Worm (Caenorhabditis elegans) whole organism, late embryonic: ENCODE results near the gene nhr-232.

Experiments used
- C08G9.2 ChIP-seq: sonication (generic microtip); optimal IDR thresholded peaks from 2 replicates; lab custom pipeline; 2016; ENCODE audit warnings: mild to moderate bottlenecking, missing genetic modification characterization, moderate library complexity, missing compliant biosample characterization
- F13H6.1 ChIP-seq: sonication (generic microtip); optimal IDR thresholded peaks from 2 replicates; lab custom pipeline; 2016; ENCODE audit warnings: missing genetic modification characterization, missing compliant biosample characterization
- ahr-1 ChIP-seq: sonication (generic microtip); optimal IDR thresholded peaks from 2 replicates; lab custom pipeline; 2016; ENCODE audit warnings: missing genetic modification characterization, missing compliant biosample characterization
- ama-1 ChIP-seq: fragments of 150-350 bp; optimal IDR thresholded peaks from 2 replicates; lab custom pipeline; 2014
- ceh-14 ChIP-seq: sonication (generic microtip); optimal IDR thresholded peaks from 2 replicates; lab custom pipeline; 2016; ENCODE audit warnings: missing genotype, missing genetic modification characterization, missing compliant biosample characterization
- ceh-18 ChIP-seq: sonication (generic microtip); optimal IDR thresholded peaks from 2 replicates; lab custom pipeline; 2016; ENCODE audit warnings: missing genetic modification characterization, missing compliant biosample characterization
- ceh-2 ChIP-seq: sonication (generic microtip); optimal IDR thresholded peaks from 2 replicates; lab custom pipeline; 2016; ENCODE audit warnings: missing genotype, missing genetic modification characterization, missing compliant biosample characterization
- ceh-24 ChIP-seq: sonication (generic microtip); optimal IDR thresholded peaks from 2 replicates; lab custom pipeline; 2016; ENCODE audit warnings: mild to moderate bottlenecking, missing genetic modification characterization, missing compliant biosample characterization
- ceh-34 ChIP-seq: sonication (generic microtip); optimal IDR thresholded peaks from 2 replicates; lab custom pipeline; 2016; ENCODE audit warnings: mild to moderate bottlenecking, missing genetic modification characterization, missing compliant biosample characterization
- ceh-45 ChIP-seq: fragments of 200-800 bp; sonication (Bioruptor generic); IDR thresholded peaks from 2 replicates; pipeline ENCODE4 v1.3.6; 2022; ENCODE audit warnings: missing genetic modification reagents, missing genetic modification characterization, missing compliant biosample characterization
- ceh-48 ChIP-seq: sonication (generic microtip); optimal IDR thresholded peaks from 2 replicates; lab custom pipeline; 2016; ENCODE audit warnings: missing genetic modification characterization, inconsistent platforms, missing compliant biosample characterization
- ceh-6 ChIP-seq: fragments of 200-800 bp; sonication (Bioruptor generic); optimal IDR thresholded peaks from 2 replicates; lab custom pipeline; 2018; ENCODE audit warnings: mild to moderate bottlenecking, missing genetic modification characterization, missing compliant biosample characterization
- ceh-9 ChIP-seq: sonication (generic microtip); optimal IDR thresholded peaks from 2 replicates; lab custom pipeline; 2016; ENCODE audit warnings: mild to moderate bottlenecking, missing genetic modification characterization, inconsistent platforms, missing compliant biosample characterization
- dmd-4 ChIP-seq: sonication (generic microtip); optimal IDR thresholded peaks from 2 replicates; lab custom pipeline; 2016; ENCODE audit warnings: borderline replicate concordance, missing genetic modification characterization, missing compliant biosample characterization
- dve-1 ChIP-seq: sonication (generic microtip); optimal IDR thresholded peaks from 2 replicates; lab custom pipeline; 2017; ENCODE audit warnings: antibody characterized with exemption, mild to moderate bottlenecking, missing genetic modification characterization, missing compliant biosample characterization
- elt-2 ChIP-seq: sonication (generic microtip); optimal IDR thresholded peaks from 2 replicates; lab custom pipeline; 2016; ENCODE audit warnings: missing genetic modification reagents, missing genetic modification characterization, missing compliant biosample characterization
- eyg-1 ChIP-seq: sonication (generic microtip); optimal IDR thresholded peaks from 2 replicates; lab custom pipeline; 2016; ENCODE audit warnings: missing genotype, missing genetic modification characterization, missing compliant biosample characterization
- hlh-30 ChIP-seq: sonication (generic microtip); optimal IDR thresholded peaks from 2 replicates; lab custom pipeline; 2017; ENCODE audit warnings: antibody characterized with exemption, missing genetic modification characterization, missing compliant biosample characterization; ENCODE audit not compliant: insufficient read depth
- hlh-6 ChIP-seq: sonication (generic microtip); optimal IDR thresholded peaks from 2 replicates; lab custom pipeline; 2016; ENCODE audit warnings: missing genotype, missing genetic modification characterization, missing compliant biosample characterization
- hlh-8 ChIP-seq: sonication (generic microtip); optimal IDR thresholded peaks from 2 replicates; lab custom pipeline; 2016; ENCODE audit warnings: missing genotype, missing genetic modification characterization, missing compliant biosample characterization
- madf-2 ChIP-seq: sonication (generic microtip); optimal IDR thresholded peaks from 2 replicates; lab custom pipeline; 2017; ENCODE audit warnings: missing genetic modification characterization, missing compliant biosample characterization
- nhr-232 ChIP-seq: sonication (generic microtip); optimal IDR thresholded peaks from 2 replicates; lab custom pipeline; 2016; ENCODE audit warnings: missing genetic modification characterization, missing compliant biosample characterization
- npax-4 ChIP-seq: sonication (generic microtip); optimal IDR thresholded peaks from 2 replicates; lab custom pipeline; 2016; ENCODE audit warnings: missing genetic modification characterization, missing compliant biosample characterization
- pag-3 ChIP-seq: sonication (generic microtip); optimal IDR thresholded peaks from 2 replicates; lab custom pipeline; 2016; ENCODE audit warnings: missing compliant biosample characterization, missing genetic modification characterization, borderline replicate concordance
- pha-4 ChIP-seq: fragments of 150-350 bp; optimal IDR thresholded peaks from 2 replicates; lab custom pipeline; 2018; ENCODE audit warnings: missing biosample characterization, missing genetic modification reagents, missing genetic modification characterization
- rnt-1 ChIP-seq: sonication (generic microtip); optimal IDR thresholded peaks from 2 replicates; lab custom pipeline; 2016; ENCODE audit warnings: missing genetic modification characterization, missing compliant biosample characterization
- ttx-3 ChIP-seq: sonication (generic microtip); optimal IDR thresholded peaks from 2 replicates; lab custom pipeline; 2016; ENCODE audit warnings: missing genetic modification reagents, missing genetic modification characterization, missing compliant biosample characterization
- unc-42 ChIP-seq: sonication (generic microtip); optimal IDR thresholded peaks from 2 replicates; lab custom pipeline; 2016; ENCODE audit warnings: missing genotype, missing genetic modification characterization, missing compliant biosample characterization
- unc-55 ChIP-seq: sonication (generic microtip); optimal IDR thresholded peaks from 2 replicates; lab custom pipeline; 2017; ENCODE audit warnings: missing biosample characterization, missing genetic modification reagents, missing genetic modification characterization
- zip-5 ChIP-seq: sonication (generic microtip); optimal IDR thresholded peaks from 2 replicates; lab custom pipeline; 2016; ENCODE audit warnings: missing genetic modification characterization, missing compliant biosample characterization
- ztf-16 ChIP-seq: sonication (generic microtip); optimal IDR thresholded peaks from 2 replicates; lab custom pipeline; 2017; ENCODE audit warnings: missing genetic modification characterization, missing compliant biosample characterization

nhr-232 gene

DNA sequence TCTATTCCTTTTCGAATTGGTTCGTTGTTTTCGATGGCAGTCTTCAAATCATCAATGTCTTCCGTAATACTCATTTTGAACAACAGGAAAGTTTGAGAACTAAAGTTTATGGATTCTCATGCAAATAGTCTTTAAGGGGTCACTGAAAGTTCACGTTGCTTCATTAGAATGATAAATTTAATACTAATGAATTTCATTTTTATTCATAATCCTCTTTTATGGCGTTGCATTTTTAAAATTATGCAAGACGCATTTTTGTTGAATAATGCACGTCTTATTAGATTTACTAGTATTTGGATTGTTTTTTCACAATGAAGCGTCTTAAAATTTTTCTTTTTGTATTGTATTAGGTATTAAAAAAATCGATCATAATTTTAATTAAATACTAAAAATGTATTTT lies 12.9 kb upstream of the nhr-232 start, which contains the start of gene C12D8.9:
C12D8.9 (minus strand) TSS at position 101 of the 400 bp plus-strand sequence.
- no peak for TF ChIP-seq ztf-16 (tag; lab: Kevin White, UChicago)
- TF ChIP-seq madf-2 (tag; lab: Kevin White, UChicago), result no peak
- no peak for TF ChIP-seq unc-55 (GFP tag; lab: Kevin White, UChicago)
- no peak for TF ChIP-seq ceh-14 (tag; lab: Kevin White, UChicago)

DNA sequence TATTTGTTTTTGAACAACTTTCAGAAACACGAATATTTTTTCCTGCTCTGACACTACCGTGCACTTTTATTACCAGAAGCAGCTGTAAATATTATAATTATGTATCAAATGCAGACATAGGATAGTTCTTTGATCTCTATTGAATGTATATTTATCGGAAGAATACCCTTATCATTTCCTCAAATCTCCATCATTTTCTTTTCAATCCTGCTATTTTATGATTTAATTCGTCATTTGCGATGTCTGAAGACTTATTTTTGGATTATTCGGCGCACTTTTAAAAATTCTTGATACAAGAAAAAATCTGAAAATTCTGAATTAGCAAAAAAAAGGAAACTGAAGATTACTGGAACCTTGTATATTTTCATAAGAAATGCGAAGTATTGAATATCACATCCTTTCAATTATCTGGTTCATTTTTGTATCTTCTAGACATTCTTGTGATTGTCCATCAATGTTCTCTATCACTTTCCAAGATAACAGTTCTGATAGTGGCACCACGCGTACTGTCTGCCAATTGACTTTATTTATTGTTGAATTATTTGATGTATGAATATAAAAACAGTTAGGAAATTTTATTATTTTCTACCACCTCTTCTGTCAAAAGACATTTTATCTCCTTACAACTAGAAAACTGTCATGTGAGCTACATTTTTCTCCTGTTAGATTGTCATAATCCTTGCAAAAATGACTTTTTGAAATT lies 11.8 kb upstream of the nhr-232 start:
- TF ChIP-seq elt-2 (tag; lab: Kevin White, UChicago) (peak; percentile 76), ceh-18 (tag; lab: Kevin White, UChicago) (no peak)

DNA sequence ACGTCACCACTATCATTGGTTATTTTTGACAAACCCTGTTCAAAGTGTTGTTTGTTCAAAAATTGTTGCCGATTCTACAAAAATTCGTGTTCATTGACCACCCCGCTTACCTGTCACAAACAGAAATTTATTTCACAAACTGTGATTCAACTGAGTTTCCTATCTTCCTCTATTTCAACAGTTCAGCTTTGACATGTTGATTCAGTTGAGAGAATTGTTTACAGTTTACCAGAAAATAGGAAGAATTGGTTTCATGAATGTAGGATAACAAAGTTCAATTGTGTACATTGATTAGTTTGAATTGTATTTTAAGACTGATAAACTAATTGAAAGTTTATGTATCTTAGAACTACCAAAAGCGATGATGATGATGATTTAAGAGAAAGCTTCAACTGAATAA lies 10.4 kb upstream of the nhr-232 start:
- TF ChIP-seq rnt-1 (tag; lab: Kevin White, UChicago), result no peak
- TF ChIP-seq ceh-34 (tag; lab: Kevin White, UChicago), result no peak
- TF ChIP-seq, all 69 proteins: peak for 0

DNA sequence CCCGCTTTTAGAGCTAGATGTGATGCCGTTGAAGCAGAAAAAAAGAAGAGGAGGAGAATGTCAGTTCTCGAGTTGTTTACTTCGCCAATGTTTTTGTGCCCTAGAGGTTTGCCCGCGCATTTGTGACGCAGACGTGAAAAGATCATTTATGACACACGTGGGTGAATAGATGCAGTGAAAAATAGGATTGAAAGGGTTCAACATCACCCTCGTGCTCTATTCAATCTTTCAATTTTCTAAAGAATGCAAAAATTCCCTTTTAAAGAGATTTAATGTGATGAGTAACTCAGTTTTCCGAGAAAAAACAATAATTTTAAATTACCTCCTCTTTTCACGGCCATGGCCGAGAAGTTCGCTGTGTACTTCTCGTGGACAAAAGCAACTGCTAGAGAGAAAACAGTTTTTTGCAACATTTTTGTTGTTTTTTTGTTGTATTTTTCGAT lies 9.5 kb upstream of the nhr-232 start:
- TF ChIP-seq ceh-48 (tag; lab: Kevin White, UChicago) (no peak), hlh-30 (tag; lab: Kevin White, UChicago) (peak; percentile 2), ceh-45 (no peak), unc-42 (tag; lab: Kevin White, UChicago) (peak; percentile 17)
- TF ChIP-seq, all 69 proteins: peak for 2

DNA sequence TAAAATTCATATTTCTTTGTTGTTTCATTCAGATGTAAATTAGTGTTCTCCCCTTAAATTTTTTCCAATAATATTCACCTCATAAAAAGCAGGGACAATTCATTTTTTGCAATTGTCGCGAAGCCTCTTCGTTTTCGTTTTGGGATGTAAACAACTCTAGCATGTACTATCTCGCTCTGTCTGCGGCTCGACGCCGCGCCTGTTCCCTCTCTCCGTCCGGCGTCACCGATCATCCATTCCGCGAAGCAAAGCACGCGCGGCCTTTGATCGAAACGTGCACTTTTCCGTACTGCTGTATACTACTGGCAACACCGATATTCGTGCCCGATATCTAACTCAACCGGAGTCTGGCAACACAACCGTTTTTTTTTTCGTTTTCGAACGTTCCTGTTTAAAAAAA lies 9.0 kb upstream of the nhr-232 start:
- TF ChIP-seq pha-4 (tag; lab: Kevin White, UChicago) (no peak), elt-2 (tag; lab: Kevin White, UChicago) (no peak), ceh-6 (GFP tag; lab: Kevin White, UChicago) (no peak), zip-5 (tag; lab: Kevin White, UChicago) (no peak), dmd-4 (no peak), pag-3 (no peak), C08G9.2 (tag; lab: Kevin White, UChicago) (no peak), hlh-8 (tag; lab: Kevin White, UChicago) (no peak), npax-4 (no peak), ceh-2 (tag; lab: Kevin White, UChicago) (no peak), F13H6.1 (tag; lab: Kevin White, UChicago) (no peak), nhr-232 (tag; lab: Kevin White, UChicago) (no peak), ttx-3 (tag; lab: Kevin White, UChicago) (no peak), hlh-6 (no peak)
- TF ChIP-seq, all 69 proteins: peak for 0

DNA sequence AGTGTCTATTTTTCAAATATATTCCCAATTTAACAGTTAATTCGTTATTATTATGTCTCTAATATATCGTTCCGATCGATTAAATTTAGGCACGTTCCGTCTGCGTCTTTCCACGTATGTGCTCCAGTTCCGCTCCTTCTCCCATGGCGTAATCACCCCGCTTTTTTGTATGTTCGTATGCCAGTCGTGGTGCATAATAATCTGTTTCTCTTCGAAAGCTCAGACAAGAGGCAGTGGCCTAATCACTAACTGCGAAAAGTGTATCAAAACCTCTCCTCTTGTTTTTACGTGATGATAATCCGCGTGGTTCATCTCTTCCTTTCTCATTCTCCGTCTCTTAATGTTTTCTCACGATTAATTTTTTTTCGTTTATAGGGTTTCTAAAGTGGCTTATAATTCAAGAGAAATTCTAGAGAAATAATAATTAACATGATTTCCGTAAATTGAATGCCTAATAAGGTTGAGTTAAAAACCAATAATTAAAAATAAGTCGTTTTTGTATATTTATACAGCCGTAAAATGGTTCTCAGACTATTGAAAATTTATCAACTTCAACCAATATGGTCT lies 8.2 kb upstream of the nhr-232 start:
- TF ChIP-seq ceh-45 (no peak), eyg-1 (no peak), ceh-6 (GFP tag; lab: Kevin White, UChicago) (no peak), C08G9.2 (tag; lab: Kevin White, UChicago) (no peak), ceh-24 (tag; lab: Kevin White, UChicago) (no peak)

DNA sequence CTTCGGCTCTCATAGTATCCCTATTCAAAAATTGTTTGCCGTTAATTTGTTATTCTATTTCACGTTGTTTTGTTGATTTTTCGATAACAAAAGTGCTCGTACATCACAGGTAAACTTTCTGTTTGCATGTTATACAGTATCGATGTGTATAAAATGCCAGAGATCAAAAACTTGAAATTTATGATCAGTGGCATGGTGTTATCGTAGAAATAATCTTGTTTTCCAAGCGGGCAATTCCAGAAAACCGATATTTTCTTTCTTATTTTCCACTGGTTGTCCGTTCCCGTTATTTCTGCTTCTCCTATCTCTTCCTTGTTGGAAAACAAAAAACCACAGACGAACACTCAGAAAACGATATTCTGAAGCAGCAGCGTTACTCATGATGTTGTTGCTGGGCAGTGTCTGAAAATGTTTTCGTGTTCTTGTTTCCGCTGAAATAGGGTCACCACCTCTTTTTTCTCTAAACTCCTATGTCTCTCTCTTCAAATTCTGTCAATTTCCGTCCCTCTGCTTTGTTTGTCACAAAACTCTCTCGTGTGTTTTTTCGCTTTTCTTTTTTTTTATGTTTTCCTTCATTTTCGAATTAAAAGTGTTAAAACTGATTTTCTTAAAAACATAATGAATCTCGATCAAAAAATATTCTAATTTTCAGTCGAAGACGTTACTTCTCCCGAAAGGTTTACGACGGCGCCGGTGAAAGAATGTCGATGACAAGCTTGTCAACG lies 7.6 kb upstream of the nhr-232 start, which contains the start of gene akt-1:
akt-1 (plus strand) TSS at position 651 of the 725 bp plus-strand sequence.
- TF ChIP-seq ama-1 (lab: Kevin White, UChicago), result no peak
- no peak for TF ChIP-seq ceh-9 (tag; lab: Kevin White, UChicago)
- no peak for TF ChIP-seq ahr-1 (tag; lab: Kevin White, UChicago)
- no peak for TF ChIP-seq dve-1 (tag; lab: Kevin White, UChicago)
- TF ChIP-seq eyg-1, result no peak
- TF ChIP-seq, all 69 proteins: peak for 0
